Worm (Caenorhabditis elegans) whole organism, L4/young adult: ENCODE results near the gene lips-17.

Experiments used
- W03F9.2 ChIP-seq: fragments of 150-350 bp; optimal IDR thresholded peaks from 2 replicates; lab custom pipeline; 2014; ENCODE audit warnings: missing biosample characterization, missing genetic modification characterization
- dao-5 ChIP-seq: sonication (generic microtip); optimal IDR thresholded peaks from 2 replicates; lab custom pipeline; 2016; ENCODE audit warnings: missing genotype, missing genetic modification characterization, moderate library complexity, missing compliant biosample characterization
- him-1 ChIP-seq: sonication (generic microtip); optimal IDR thresholded peaks from 2 replicates; lab custom pipeline; 2016; ENCODE audit warnings: missing genotype, missing genetic modification reagents, missing genetic modification characterization, missing compliant biosample characterization

lips-17 gene

ce11 chrII:7594812-7595211 is 13.2 kb upstream of the lips-17 start, which contains the start of gene syd-1:
TSS of gene syd-1 (minus strand) at chrII:7594912.
- TF ChIP-seq him-1 (tag; lab: Kevin White, UChicago) (no peak), dao-5 (no peak), W03F9.2 (no peak)

- TF ChIP-seq W03F9.2 (no peak), dao-5 (no peak), him-1 (tag; lab: Kevin White, UChicago) (no peak)
Measured at ce11 chrII:7598702-7599314, 9.2 kb upstream of the lips-17 start, which contains the start of gene pgam-5. TSS of gene pgam-5 (minus strand) at chrII:7598752.

ce11 chrII:7599357-7599756 is 8.7 kb upstream of the lips-17 start, which contains the start of gene npp-21:
TSS of gene npp-21 (plus strand) at chrII:7599657.
- TF ChIP-seq W03F9.2: no peak
- no peak for TF ChIP-seq him-1 (tag; lab: Kevin White, UChicago)
- TF ChIP-seq dao-5: no peak

ce11 chrII:7605306-7605705 is 2.7 kb upstream of the lips-17 start, which contains the start of gene osm-8:
TSS of gene osm-8 (minus strand) at chrII:7605406.
- no peak for TF ChIP-seq dao-5
- TF ChIP-seq W03F9.2: no peak
- TF ChIP-seq him-1 (tag; lab: Kevin White, UChicago): no peak

ce11 chrII:7613241-7613782 is 5.3 kb downstream of the lips-17 start, which contains the start of the genes oig-4 and R07G3.7:
TSS of gene oig-4 (plus strand) at chrII:7613541.
TSS of gene R07G3.7 (minus strand) at chrII:7613732.
- TF ChIP-seq W03F9.2 (no peak), dao-5 (no peak)

- no peak for TF ChIP-seq him-1 (tag; lab: Kevin White, UChicago)
- no peak for TF ChIP-seq dao-5
- TF ChIP-seq W03F9.2: no peak
Measured at ce11 chrII:7614334-7614733, 6.3 kb downstream of the lips-17 start.

ce11 chrII:7615318-7615891 is 7.4 kb downstream of the lips-17 start:
- no peak for TF ChIP-seq W03F9.2
- no peak for TF ChIP-seq him-1 (tag; lab: Kevin White, UChicago)
- no peak for TF ChIP-seq dao-5

ce11 chrII:7616141-7616540 is 8.1 kb downstream of the lips-17 start, which contains the start of gene cdc-42:
TSS of gene cdc-42 (plus strand) at chrII:7616452.
- TF ChIP-seq dao-5: no peak
- TF ChIP-seq W03F9.2: no peak
- no peak for TF ChIP-seq him-1 (tag; lab: Kevin White, UChicago)

- TF ChIP-seq W03F9.2 (no peak), him-1 (tag; lab: Kevin White, UChicago) (no peak), dao-5 (no peak)
Measured at ce11 chrII:7618212-7618611, 10.2 kb downstream of the lips-17 start.

- TF ChIP-seq dao-5: no peak
- no peak for TF ChIP-seq W03F9.2
- no peak for TF ChIP-seq him-1 (tag; lab: Kevin White, UChicago)
Measured at ce11 chrII:7620413-7620812, 12.4 kb downstream of the lips-17 start, which contains the start of gene R07G3.8. TSS of gene R07G3.8 (minus strand) at chrII:7620513.

ce11 chrII:7621513-7621912 is 13.5 kb downstream of the lips-17 start:
- TF ChIP-seq dao-5 (no peak), him-1 (tag; lab: Kevin White, UChicago) (no peak), W03F9.2 (no peak)

- TF ChIP-seq dao-5: no peak
Measured at ce11 chrII:7623466-7623865, 15.4 kb downstream of the lips-17 start.

ce11 chrII:7624272-7624671 is 16.2 kb downstream of the lips-17 start:
- no peak for TF ChIP-seq W03F9.2

- TF ChIP-seq W03F9.2 (no peak), him-1 (tag; lab: Kevin White, UChicago) (no peak), dao-5 (no peak)
Measured at ce11 chrII:7624995-7625394, 16.9 kb downstream of the lips-17 start.

- no peak for TF ChIP-seq W03F9.2
- no peak for TF ChIP-seq him-1 (tag; lab: Kevin White, UChicago)
- no peak for TF ChIP-seq dao-5
Measured at ce11 chrII:7628640-7629039, 20.6 kb downstream of the lips-17 start.
